Fruit fly (Drosophila melanogaster) whole organism, embryonic: ENCODE data around the gene CG14082.

Experiments used
- ATbp ChIP-seq: fragments of 200-800 bp; sonication (Bioruptor generic); optimal IDR thresholded peaks from 2 replicates; lab custom pipeline; 2017; ENCODE audit warnings: missing biosample characterization, mild to moderate bottlenecking, missing genetic modification characterization, missing genetic modification reagents
- CG10147 ChIP-seq: fragments of 200-800 bp; sonication (Bioruptor generic); optimal IDR thresholded peaks from 2 replicates; lab custom pipeline; 2019; ENCODE audit warnings: missing biosample characterization, mild to moderate bottlenecking, missing genetic modification characterization, moderate library complexity
- CG10267 ChIP-seq: fragments of 200-800 bp; sonication (Bioruptor generic); optimal IDR thresholded peaks from 2 replicates; lab custom pipeline; 2018; ENCODE audit warnings: missing biosample characterization, mild to moderate bottlenecking, missing genetic modification characterization, moderate library complexity
- CG11247 ChIP-seq: fragments of 200-800 bp; sonication (Bioruptor generic); IDR thresholded peaks from 2 replicates; pipeline ENCODE4 v1.3.6; 2022; ENCODE audit warnings: missing biosample characterization, missing genetic modification characterization
- CG12299 ChIP-seq: fragments of 200-800 bp; sonication (Bioruptor generic); optimal IDR thresholded peaks from 2 replicates; lab custom pipeline; 2018; ENCODE audit warnings: missing biosample characterization, mild to moderate bottlenecking, missing genetic modification characterization
- CG12391 ChIP-seq: fragments of 200-800 bp; sonication (Bioruptor generic); optimal IDR thresholded peaks from 3 replicates; lab custom pipeline; 2018; ENCODE audit warnings: missing biosample characterization, mild to moderate bottlenecking, missing genetic modification characterization, moderate library complexity
- CG13894 ChIP-seq: fragments of 200-800 bp; sonication (Bioruptor generic); optimal IDR thresholded peaks from 3 replicates; lab custom pipeline; 2018; ENCODE audit warnings: missing biosample characterization, mild to moderate bottlenecking, missing genetic modification characterization, moderate library complexity
- CG14860 ChIP-seq: fragments of 200-800 bp; sonication (Bioruptor generic); IDR thresholded peaks from 3 replicates; pipeline ENCODE4 v1.3.6; 2022; ENCODE audit warnings: missing biosample characterization, missing genetic modification characterization; ENCODE audit not compliant: partially characterized antibody
- CG17612 ChIP-seq: fragments of 200-800 bp; sonication (Bioruptor generic); IDR thresholded peaks from 2 replicates; pipeline ENCODE4 v1.3.6; 2022; ENCODE audit warnings: missing biosample characterization, missing genetic modification characterization
- CG1832 ChIP-seq: fragments of 200-800 bp; sonication (Bioruptor generic); optimal IDR thresholded peaks from 2 replicates; lab custom pipeline; 2017; ENCODE audit warnings: missing biosample characterization, mild to moderate bottlenecking, missing genetic modification characterization, inconsistent platforms
- CG5180 ChIP-seq: fragments of 200-800 bp; sonication (Bioruptor generic); optimal IDR thresholded peaks from 3 replicates; lab custom pipeline; 2017; ENCODE audit warnings: missing biosample characterization, missing genetic modification characterization, mild to moderate bottlenecking, moderate library complexity, missing genetic modification reagents
- CG6689 ChIP-seq: fragments of 200-800 bp; sonication (Bioruptor generic); IDR thresholded peaks from 2 replicates; pipeline ENCODE4 v1.3.6; 2022; ENCODE audit warnings: missing biosample characterization, missing genetic modification characterization
- CG7556 ChIP-seq: fragments of 200-800 bp; sonication (Bioruptor generic); optimal IDR thresholded peaks from 2 replicates; lab custom pipeline; 2017; ENCODE audit warnings: missing biosample characterization, mild to moderate bottlenecking, missing genetic modification characterization
- CG8765 ChIP-seq: fragments of 200-800 bp; sonication (Bioruptor generic); IDR thresholded peaks from 2 replicates; pipeline ENCODE4 v1.3.6; 2022; ENCODE audit warnings: missing biosample characterization, missing genetic modification characterization
- CoRest ChIP-seq: fragments of 200-800 bp; sonication (Bioruptor generic); optimal IDR thresholded peaks from 3 replicates; lab custom pipeline; 2018; ENCODE audit warnings: missing biosample characterization, mild to moderate bottlenecking, missing genetic modification characterization, moderate library complexity
- Drgx ChIP-seq: fragments of 200-800 bp; sonication (Bioruptor generic); IDR thresholded peaks from 2 replicates; pipeline ENCODE4 v1.3.6; 2022; ENCODE audit warnings: missing biosample characterization, missing genetic modification characterization
- HLH4C ChIP-seq: fragments of 200-800 bp; sonication (Bioruptor generic); IDR thresholded peaks from 3 replicates; pipeline ENCODE4 v1.3.6; 2022; ENCODE audit warnings: missing biosample characterization, missing genetic modification characterization; ENCODE audit not compliant: partially characterized antibody
- NFAT ChIP-seq: fragments of 200-800 bp; sonication (Bioruptor generic); IDR thresholded peaks from 2 replicates; pipeline ENCODE4 v1.3.6; 2022; ENCODE audit warnings: missing biosample characterization, missing genetic modification characterization
- Opbp ChIP-seq: fragments of 200-800 bp; sonication (Bioruptor generic); IDR thresholded peaks from 3 replicates; pipeline ENCODE4 v1.3.6; 2022; ENCODE audit warnings: missing biosample characterization, missing genetic modification characterization; ENCODE audit not compliant: partially characterized antibody
- Scr ChIP-seq: fragments of 200-800 bp; sonication (Bioruptor generic); IDR thresholded peaks from 2 replicates; pipeline ENCODE4 v1.3.6; 2022; ENCODE audit warnings: missing biosample characterization, missing genetic modification characterization; ENCODE audit not compliant: partially characterized antibody
- Sox100B ChIP-seq: fragments of 200-800 bp; sonication (Bioruptor generic); optimal IDR thresholded peaks from 3 replicates; lab custom pipeline; 2018; ENCODE audit warnings: missing biosample characterization, mild to moderate bottlenecking, missing genetic modification characterization
- Trl ChIP-seq, 3 experiments: fragments of >200 bp in 2 of 3; fragments of 200-800 bp in 1 of 3; sonication (Bioruptor generic) in 1 of 3; optimal IDR thresholded peaks; 2 replicates in 1 of 3; 3 replicates in 2 of 3; lab custom pipeline; 2016 to 2017; ENCODE audit warnings: missing biosample characterization in 1 of 3, missing genetic modification characterization in 1 of 3
- YL-1 ChIP-seq: fragments of 200-800 bp; sonication (Bioruptor generic); optimal IDR thresholded peaks from 3 replicates; lab custom pipeline; 2017; ENCODE audit warnings: missing biosample characterization, mild to moderate bottlenecking, missing genetic modification characterization
- bcd ChIP-seq: fragments of 200-800 bp; sonication (Bioruptor generic); optimal IDR thresholded peaks from 2 replicates; lab custom pipeline; 2017; ENCODE audit warnings: missing biosample characterization, mild to moderate bottlenecking, missing genetic modification characterization
- caup ChIP-seq: fragments of 200-800 bp; sonication (Bioruptor generic); optimal IDR thresholded peaks from 3 replicates; lab custom pipeline; 2017; ENCODE audit warnings: missing biosample characterization, mild to moderate bottlenecking, missing genetic modification characterization, moderate library complexity; ENCODE audit not compliant: severe bottlenecking
- da ChIP-seq: fragments of 200-800 bp; sonication (Bioruptor generic); optimal IDR thresholded peaks from 2 replicates; lab custom pipeline; 2016; ENCODE audit warnings: missing biosample characterization, missing genetic modification characterization
- dan ChIP-seq: fragments of 200-800 bp; sonication (Bioruptor generic); IDR thresholded peaks from 2 replicates; pipeline ENCODE4 v1.3.6; 2022; ENCODE audit warnings: missing biosample characterization, missing genetic modification characterization
- dmrt11E ChIP-seq: fragments of 200-800 bp; sonication (Bioruptor generic); optimal IDR thresholded peaks from 3 replicates; lab custom pipeline; 2018; ENCODE audit warnings: missing biosample characterization, mild to moderate bottlenecking, missing genetic modification characterization, moderate library complexity
- dysf ChIP-seq: fragments of 200-800 bp; sonication (Bioruptor generic); IDR thresholded peaks from 3 replicates; pipeline ENCODE4 v1.3.6; 2022; ENCODE audit warnings: missing biosample characterization, missing genetic modification characterization
- eve ChIP-seq, 2 experiments: fragments of >200 bp; optimal IDR thresholded peaks; 2 replicates each; lab custom pipeline; 2017; ENCODE audit warnings: missing biosample characterization in 2 of 2, missing genetic modification characterization in 2 of 2
- grau ChIP-seq: fragments of 200-800 bp; optimal IDR thresholded peaks from 3 replicates; lab custom pipeline; 2019; ENCODE audit warnings: missing biosample characterization, mild to moderate bottlenecking, missing genetic modification characterization, moderate library complexity
- gro ChIP-seq: fragments of 200-800 bp; sonication (Bioruptor generic); optimal IDR thresholded peaks from 2 replicates; lab custom pipeline; 2016; ENCODE audit warnings: missing biosample characterization, missing genetic modification characterization
- nau ChIP-seq: fragments of 200-800 bp; sonication (Bioruptor generic); optimal IDR thresholded peaks from 3 replicates; lab custom pipeline; 2017; ENCODE audit warnings: missing biosample characterization, mild to moderate bottlenecking, missing genetic modification characterization, missing genetic modification reagents
- seq ChIP-seq: fragments of 200-800 bp; sonication (Bioruptor generic); IDR thresholded peaks from 2 replicates; pipeline ENCODE4 v1.3.6; 2022; ENCODE audit warnings: missing biosample characterization, missing genetic modification characterization
- so ChIP-seq: fragments of 200-800 bp; sonication (Bioruptor generic); IDR thresholded peaks from 3 replicates; pipeline ENCODE4 v1.3.6; 2022; ENCODE audit warnings: missing biosample characterization, missing genetic modification characterization
- tll ChIP-seq, 2 experiments: fragments of 200-800 bp in 1 of 2; fragments of >200 bp in 1 of 2; sonication (Bioruptor generic) in 1 of 2; optimal IDR thresholded peaks; 2 replicates each; lab custom pipeline; 2017 to 2019; ENCODE audit warnings: missing biosample characterization in 2 of 2, missing genetic modification characterization in 2 of 2, mild to moderate bottlenecking in 1 of 2, moderate library complexity in 1 of 2
- tna ChIP-seq: fragments of 200-800 bp; sonication (Bioruptor generic); IDR thresholded peaks from 2 replicates; pipeline ENCODE4 v1.3.6; 2022; ENCODE audit warnings: missing biosample characterization, missing genetic modification characterization; ENCODE audit not compliant: partially characterized antibody
- unc-4 ChIP-seq: fragments of 200-800 bp; sonication (Bioruptor generic); IDR thresholded peaks from 2 replicates; pipeline ENCODE4 v1.3.6; 2022; ENCODE audit warnings: missing biosample characterization, missing genetic modification characterization; ENCODE audit not compliant: partially characterized antibody
- vnd ChIP-seq: fragments of 200-800 bp; sonication (Bioruptor generic); IDR thresholded peaks from 3 replicates; pipeline ENCODE4 v1.3.6; 2022; ENCODE audit warnings: missing biosample characterization, missing genetic modification characterization; ENCODE audit not compliant: partially characterized antibody
- zfh1 ChIP-seq: fragments of 200-800 bp; sonication (Bioruptor generic); IDR thresholded peaks from 3 replicates; pipeline ENCODE4 v1.3.6; 2022; ENCODE audit warnings: missing biosample characterization, missing genetic modification characterization

Gene CG14082

DNA sequence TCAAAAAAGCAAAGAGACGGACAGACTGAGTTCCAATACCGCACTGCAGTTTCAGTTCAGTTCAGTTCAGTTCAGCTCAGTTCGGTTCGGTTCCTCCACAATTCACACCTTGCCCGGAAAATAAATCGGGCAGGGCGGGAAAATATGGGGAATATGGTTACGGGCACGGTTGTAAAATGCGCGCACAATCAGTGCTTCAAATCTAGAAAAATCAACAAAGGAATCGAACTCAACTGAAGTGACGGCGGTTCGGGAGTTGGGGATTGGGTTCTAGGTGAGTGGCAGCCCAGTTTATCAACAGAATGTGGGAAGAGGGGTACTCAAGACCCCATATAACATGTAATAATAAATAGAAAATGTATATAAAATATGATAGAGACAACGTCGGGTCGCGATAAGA is 42.3 kb upstream of the CG14082 start (continued):
- TF ChIP-seq dysf: no peak
- no peak for TF ChIP-seq CG6689 (GFP tag; lab: Robert Waterston, UW)
- TF ChIP-seq seq (GFP tag; lab: Robert Waterston, UW): no peak
- TF ChIP-seq YL-1 (GFP tag; lab: Kevin White, UChicago): no peak
- TF ChIP-seq CG7556 (GFP tag; lab: Kevin White, UChicago): no peak
- TF ChIP-seq tll (GFP tag; optimal IDR thresholded peaks at IDR 0.05; lab: Kevin White, UChicago): no peak
- no peak for TF ChIP-seq CG12299 (tag; lab: Kevin White, UChicago)
- TF ChIP-seq CG11247 (GFP tag; lab: Robert Waterston, UW): no peak
- TF ChIP-seq CG8765: no peak
- TF ChIP-seq Drgx (GFP tag; lab: Robert Waterston, UW): no peak
- no peak for TF ChIP-seq CG1832 (GFP tag; lab: Kevin White, UChicago)
- TF ChIP-seq CG14860 (GFP tag; lab: Robert Waterston, UW): no peak
- TF ChIP-seq CoRest (tag; lab: Kevin White, UChicago): peak; percentile 1
- TF ChIP-seq vnd (GFP tag; lab: Robert Waterston, UW): no peak
- no peak for TF ChIP-seq CG5180
- no peak for TF ChIP-seq nau
- TF ChIP-seq Sox100B (GFP tag; lab: Kevin White, UChicago): no peak
- TF ChIP-seq CG10147 (GFP tag; lab: Kevin White, UChicago): no peak
- no peak for TF ChIP-seq dan (GFP tag; lab: Robert Waterston, UW)
- no peak for TF ChIP-seq CG13894 (tag; lab: Kevin White, UChicago)
- TF ChIP-seq Opbp (GFP tag; lab: Robert Waterston, UW): 0 out of 3 replicates have a peak, but pooled peaks have one; percentile 5
- no peak for TF ChIP-seq eve (GFP tag; optimal IDR thresholded peaks at IDR 0.05; lab: Kevin White, UChicago)
- TF ChIP-seq da (GFP tag; lab: Kevin White, UChicago): no peak
- TF ChIP-seq caup (GFP tag; lab: Kevin White, UChicago): no peak
- TF ChIP-seq unc-4: no peak
- TF ChIP-seq CG10267 (tag; lab: Kevin White, UChicago): no peak
- TF ChIP-seq ATbp (GFP tag; lab: Kevin White, UChicago): peak; percentile 44
- no peak for TF ChIP-seq Scr (GFP tag; lab: Robert Waterston, UW)
- TF ChIP-seq grau: no peak
- TF ChIP-seq bcd (GFP tag; lab: Kevin White, UChicago): no peak
- TF ChIP-seq dmrt11E (tag; lab: Kevin White, UChicago): peak; percentile 2
- no peak for TF ChIP-seq NFAT (GFP tag; lab: Robert Waterston, UW)
- no peak for TF ChIP-seq zfh1
- TF ChIP-seq CG17612 (GFP tag; lab: Robert Waterston, UW): no peak
- TF ChIP-seq tna (GFP tag; lab: Robert Waterston, UW): no peak
- no peak for TF ChIP-seq Trl (optimal IDR thresholded peaks at IDR 0.05; lab: Kevin White, UChicago)
- TF ChIP-seq Trl (GFP tag; optimal IDR thresholded peaks at IDR 0.05; lab: Kevin White, UChicago): no peak
- TF ChIP-seq CG12391 (tag; lab: Kevin White, UChicago): no peak
- TF ChIP-seq gro (GFP tag; lab: Kevin White, UChicago): no peak
- no peak for TF ChIP-seq HLH4C (GFP tag; lab: Robert Waterston, UW)
- no peak for TF ChIP-seq so (GFP tag; lab: Robert Waterston, UW)
- TF ChIP-seq, all 482 proteins: peak for 37
